Fruit fly (Drosophila melanogaster): ENCODE data around the gene CG5290.

- no peak for TF ChIP-seq Hr83 (GFP tag; optimal IDR thresholded peaks at IDR 0.05; ENCODE audit: poor library complexity, severe bottlenecking)
- TF ChIP-seq brk (GFP tag; optimal IDR thresholded peaks at IDR 0.05), result no peak
- TF ChIP-seq Mio (GFP tag; optimal IDR thresholded peaks at IDR 0.05), result no peak
- TF ChIP-seq CrebA (GFP tag; optimal IDR thresholded peaks at IDR 0.05; ENCODE audit: borderline replicate concordance), result no peak
- no peak for TF ChIP-seq usp (GFP tag; optimal IDR thresholded peaks at IDR 0.05)
- TF ChIP-seq ey (GFP tag; optimal IDR thresholded peaks at IDR 0.05), result no peak
- TF ChIP-seq Abd-B (GFP tag; optimal IDR thresholded peaks at IDR 0.05), result no peak
- no peak for TF ChIP-seq tai (GFP tag; optimal IDR thresholded peaks at IDR 0.05)
- no peak for TF ChIP-seq Dif (GFP tag; optimal IDR thresholded peaks at IDR 0.05; ENCODE audit: partially characterized antibody)
- no peak for TF ChIP-seq GATAd (GFP tag; optimal IDR thresholded peaks at IDR 0.05)
- no peak for TF ChIP-seq h (GFP tag; optimal IDR thresholded peaks at IDR 0.05)
These were observed 7.8 kb downstream of the CG5290 start for dm6 chr3L:17904593-17904992.
